Fruit fly (Drosophila melanogaster) whole organism, adult: Measurements from ENCODE around the gene CtsL4.

ENCODE experiments used
- CG11617 ChIP-seq: fragments of 200-800 bp; sonication (Bioruptor generic); optimal IDR thresholded peaks from 2 replicates; lab custom pipeline; 2017; ENCODE audit warnings: mild to moderate bottlenecking, missing biosample characterization, missing genetic modification reagents, missing genetic modification characterization
- CG12768 ChIP-seq: fragments of 200-800 bp; sonication (Bioruptor generic); optimal IDR thresholded peaks from 2 replicates; lab custom pipeline; 2017; ENCODE audit warnings: missing biosample characterization, missing genetic modification characterization, mild to moderate bottlenecking, moderate library complexity, missing genetic modification reagents
- CG14711 ChIP-seq: fragments of 200-800 bp; sonication (Bioruptor generic); optimal IDR thresholded peaks from 2 replicates; lab custom pipeline; 2018; ENCODE audit warnings: missing biosample characterization, mild to moderate bottlenecking, missing genetic modification characterization, moderate library complexity
- CG1620 ChIP-seq: fragments of 200-800 bp; sonication (Bioruptor generic); optimal IDR thresholded peaks from 2 replicates; lab custom pipeline; 2016; ENCODE audit warnings: missing biosample characterization, missing genetic modification characterization
- CG33017 ChIP-seq: fragments of 200-800 bp; sonication (Bioruptor generic); optimal IDR thresholded peaks from 2 replicates; lab custom pipeline; 2018; ENCODE audit warnings: missing biosample characterization, mild to moderate bottlenecking, missing genetic modification characterization, moderate library complexity
- CG5204 ChIP-seq: fragments of 200-800 bp; sonication (Bioruptor generic); optimal IDR thresholded peaks from 2 replicates; lab custom pipeline; 2016; ENCODE audit warnings: missing biosample characterization, missing genetic modification characterization
- CG7045 ChIP-seq: fragments of 200-800 bp; sonication (Bioruptor generic); optimal IDR thresholded peaks from 2 replicates; lab custom pipeline; 2017; ENCODE audit warnings: missing biosample characterization, mild to moderate bottlenecking, missing genetic modification characterization
- CG7101 ChIP-seq: fragments of 200-800 bp; sonication (Bioruptor generic); optimal IDR thresholded peaks from 2 replicates; lab custom pipeline; 2018; ENCODE audit warnings: missing biosample characterization, mild to moderate bottlenecking, missing genetic modification characterization, moderate library complexity
- Clk ChIP-seq: fragments of 200-800 bp; sonication (Bioruptor generic); optimal IDR thresholded peaks from 2 replicates; lab custom pipeline; 2017; ENCODE audit warnings: missing biosample characterization, missing genetic modification characterization
- Crg-1 ChIP-seq: fragments of 200-800 bp; sonication (Bioruptor generic); optimal IDR thresholded peaks from 2 replicates; lab custom pipeline; 2016; ENCODE audit warnings: missing biosample characterization, missing genetic modification characterization
- Hr96 ChIP-seq: fragments of 200-800 bp; sonication (Bioruptor generic); optimal IDR thresholded peaks from 2 replicates; lab custom pipeline; 2016; ENCODE audit warnings: missing biosample characterization, missing genetic modification characterization
- Mnt ChIP-seq: fragments of 200-800 bp; sonication (Bioruptor generic); optimal IDR thresholded peaks from 2 replicates; lab custom pipeline; 2016; ENCODE audit warnings: missing biosample characterization, mild to moderate bottlenecking, missing genetic modification characterization
- bab1 ChIP-seq: fragments of 200-800 bp; sonication (Bioruptor generic); optimal IDR thresholded peaks from 3 replicates; lab custom pipeline; 2019; ENCODE audit warnings: missing biosample characterization, mild to moderate bottlenecking, missing genetic modification characterization, moderate library complexity
- cic ChIP-seq: fragments of 200-800 bp; sonication (Bioruptor generic); optimal IDR thresholded peaks from 2 replicates; lab custom pipeline; 2017; ENCODE audit warnings: missing biosample characterization, mild to moderate bottlenecking, missing genetic modification characterization, moderate library complexity
- cnc ChIP-seq, 2 experiments: fragments of >200 bp; optimal IDR thresholded peaks; 2 replicates each; lab custom pipeline; 2017
- kay ChIP-seq: fragments of 200-800 bp; sonication (Bioruptor generic); peaks from one replicate; lab custom pipeline; 2016; ENCODE audit warnings: missing biosample characterization, missing genetic modification characterization, borderline replicate concordance
- ovo ChIP-seq: fragments of 200-800 bp; sonication (Bioruptor generic); optimal IDR thresholded peaks from 2 replicates; lab custom pipeline; 2016; ENCODE audit warnings: missing biosample characterization, missing genetic modification characterization
- pad ChIP-seq: fragments of 200-800 bp; sonication (Bioruptor generic); optimal IDR thresholded peaks from 3 replicates; lab custom pipeline; 2017; ENCODE audit warnings: missing biosample characterization, missing genetic modification characterization, mild to moderate bottlenecking, moderate library complexity, missing genetic modification reagents
- tj ChIP-seq: fragments of 200-800 bp; sonication (Bioruptor generic); optimal IDR thresholded peaks from 3 replicates; lab custom pipeline; 2017; ENCODE audit warnings: missing biosample characterization, mild to moderate bottlenecking, missing genetic modification characterization, moderate library complexity
- toe ChIP-seq: fragments of 200-800 bp; sonication (Bioruptor generic); optimal IDR thresholded peaks from 2 replicates; lab custom pipeline; 2016; ENCODE audit warnings: missing biosample characterization, missing genetic modification characterization

Gene CtsL4

dm6 chr2L:10373605-10374269, 17.3 kb upstream of the CtsL4 start, which contains the start of gene rho-5:
TSS of gene rho-5 (minus strand) at chr2L:10373900.
- no peak for TF ChIP-seq pad (GFP tag; lab: Kevin White, UChicago)
- TF ChIP-seq CG7101 (tag; lab: Kevin White, UChicago): no peak
- no peak for TF ChIP-seq Crg-1 (GFP tag; lab: Kevin White, UChicago)
- TF ChIP-seq CG1620 (GFP tag; lab: Kevin White, UChicago): no peak
- no peak for TF ChIP-seq CG7045
- no peak for TF ChIP-seq toe (GFP tag; lab: Kevin White, UChicago)

dm6 chr2L:10372297-10372696, 15.9 kb upstream of the CtsL4 start:
- TF ChIP-seq CG5204 (GFP tag; lab: Kevin White, UChicago) (no peak), toe (GFP tag; lab: Kevin White, UChicago) (no peak), Mnt (no peak), kay (no peak), CG11617 (GFP tag; lab: Kevin White, UChicago) (no peak), CG7101 (tag; lab: Kevin White, UChicago) (no peak), CG7045 (no peak), tj (GFP tag; lab: Kevin White, UChicago) (no peak), Clk (GFP tag; lab: Kevin White, UChicago) (no peak), Crg-1 (GFP tag; lab: Kevin White, UChicago) (no peak), CG12768 (GFP tag; lab: Kevin White, UChicago) (no peak), pad (GFP tag; lab: Kevin White, UChicago) (no peak), CG14711 (tag; lab: Kevin White, UChicago) (no peak), bab1 (GFP tag; lab: Kevin White, UChicago) (no peak), Hr96 (GFP tag; lab: Kevin White, UChicago) (no peak), CG1620 (GFP tag; lab: Kevin White, UChicago) (no peak), ovo (GFP tag; lab: Kevin White, UChicago) (no peak), cic (no peak), cnc (optimal IDR thresholded peaks at IDR 0.05; lab: Kevin White, UChicago) (no peak)

- TF ChIP-seq CG5204 (GFP tag; lab: Kevin White, UChicago) (no peak), CG11617 (GFP tag; lab: Kevin White, UChicago) (no peak), toe (GFP tag; lab: Kevin White, UChicago) (no peak), Crg-1 (GFP tag; lab: Kevin White, UChicago) (peak; percentile 12), pad (GFP tag; lab: Kevin White, UChicago) (no peak), kay (no peak), CG33017 (tag; lab: Kevin White, UChicago) (peak; percentile 10), CG7101 (tag; lab: Kevin White, UChicago) (no peak), cic (no peak), tj (GFP tag; lab: Kevin White, UChicago) (no peak), CG14711 (tag; lab: Kevin White, UChicago) (peak; percentile 37), Clk (GFP tag; lab: Kevin White, UChicago) (no peak), bab1 (GFP tag; lab: Kevin White, UChicago) (peak; percentile 69)
These were observed 10.1 kb upstream of the CtsL4 start, which contains the start of gene CG5056 for dm6 chr2L:10366525-10366924. TSS of gene CG5056 (plus strand) at chr2L:10366692.

- TF ChIP-seq CG12768 (GFP tag; lab: Kevin White, UChicago) (no peak), Hr96 (GFP tag; lab: Kevin White, UChicago) (no peak), CG11617 (GFP tag; lab: Kevin White, UChicago) (no peak), CG5204 (GFP tag; lab: Kevin White, UChicago) (no peak), CG7101 (tag; lab: Kevin White, UChicago) (no peak), Clk (GFP tag; lab: Kevin White, UChicago) (no peak), CG14711 (tag; lab: Kevin White, UChicago) (no peak), bab1 (GFP tag; lab: Kevin White, UChicago) (no peak), ovo (GFP tag; lab: Kevin White, UChicago) (no peak), tj (GFP tag; lab: Kevin White, UChicago) (no peak), CG33017 (tag; lab: Kevin White, UChicago) (no peak), Crg-1 (GFP tag; lab: Kevin White, UChicago) (no peak), cnc (optimal IDR thresholded peaks at IDR 0.05; lab: Kevin White, UChicago) (no peak), cic (no peak), kay (no peak), Mnt (no peak), CG7045 (no peak), CG1620 (GFP tag; lab: Kevin White, UChicago) (no peak), toe (GFP tag; lab: Kevin White, UChicago) (no peak)
These were observed 7.8 kb upstream of the CtsL4 start, which contains the start of gene lft for dm6 chr2L:10364229-10364628. TSS of gene lft (plus strand) at chr2L:10364471.

dm6 chr2L:10362408-10363067, 6.1 kb upstream of the CtsL4 start, which contains the start of the genes Cand1 and pim:
TSS of gene Cand1 (minus strand) at chr2L:10362707.
TSS of gene pim (plus strand) at chr2L:10362989.
- no peak for TF ChIP-seq CG12768 (GFP tag; lab: Kevin White, UChicago)
- TF ChIP-seq CG7045: no peak
- no peak for TF ChIP-seq ovo (GFP tag; lab: Kevin White, UChicago)
- peak; percentile 50 for TF ChIP-seq CG7101 (tag; lab: Kevin White, UChicago)
